Worm (Caenorhabditis elegans): ENCODE data around the gene H23N18.5.

H23N18.5 gene

ce11 chrV:4871992-4872391 lies 40.2 kb downstream of the H23N18.5 start, which contains the start of gene srd-33:
Gene srd-33, plus strand, starts transcription at chrV:4872292.
- no peak for TF ChIP-seq nhr-80 (tag; optimal IDR thresholded peaks at IDR 0.05)
- no peak for TF ChIP-seq lsl-1 (GFP tag; optimal IDR thresholded peaks at IDR 0.05)
- TF ChIP-seq ceh-27 (GFP tag; optimal IDR thresholded peaks at IDR 0.05), result no peak
- TF ChIP-seq rec-8 (tag; optimal IDR thresholded peaks at IDR 0.05), result no peak
- TF ChIP-seq athp-1 (tag; optimal IDR thresholded peaks at IDR 0.05), result no peak

DNA sequence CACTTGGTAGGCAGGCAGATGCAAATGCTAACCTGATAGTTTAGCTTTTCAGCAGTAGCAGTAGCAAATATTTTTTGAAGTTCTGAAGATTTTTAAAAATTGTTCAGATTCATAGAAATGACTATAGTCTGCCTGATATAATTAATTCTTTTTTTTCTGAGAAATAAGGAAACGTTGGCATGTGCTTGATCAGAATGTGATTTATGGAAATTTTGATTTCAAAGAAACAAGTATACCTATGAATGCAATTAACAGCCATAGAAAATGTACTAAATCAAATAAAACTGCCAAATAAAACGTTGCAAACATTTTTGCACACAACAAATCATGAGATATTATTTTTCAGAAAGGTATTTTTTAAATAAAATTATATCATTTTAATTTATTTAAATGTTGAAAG lies 41.6 kb downstream of the H23N18.5 start:
- no peak for TF ChIP-seq ztf-6 (GFP tag; IDR thresholded peaks at IDR 0.05)
- no peak for TF ChIP-seq aptf-3 (GFP tag; IDR thresholded peaks at IDR 0.05)
- no peak for TF ChIP-seq hmg-1.2 (GFP tag; IDR thresholded peaks at IDR 0.05)
- TF ChIP-seq snpc-1.3 (tag; optimal IDR thresholded peaks at IDR 0.05; ENCODE audit: insufficient read depth), result no peak
- TF ChIP-seq die-1 (tag; optimal IDR thresholded peaks at IDR 0.05), result no peak
- no peak for TF ChIP-seq lag-1 (GFP tag; IDR thresholded peaks at IDR 0.05)
- no peak for TF ChIP-seq madf-10 (tag; optimal IDR thresholded peaks at IDR 0.05)
- TF ChIP-seq D2030.7 (GFP tag; IDR thresholded peaks at IDR 0.05), result no peak
- TF ChIP-seq sea-2 (GFP tag; IDR thresholded peaks at IDR 0.05), result no peak
- TF ChIP-seq ceh-100 (GFP tag; IDR thresholded peaks at IDR 0.05), result no peak
- no peak for TF ChIP-seq ceh-27 (GFP tag; optimal IDR thresholded peaks at IDR 0.05)

- TF ChIP-seq F55B11.4 (tag; optimal IDR thresholded peaks at IDR 0.05; ENCODE audit: borderline replicate concordance, insufficient read depth) (no peak), hrde-1 (tag; optimal IDR thresholded peaks at IDR 0.05; ENCODE audit: borderline replicate concordance) (no peak), cebp-2 (GFP tag; IDR thresholded peaks at IDR 0.05) (no peak), C06A6.2 (GFP tag; conservative IDR thresholded peaks at IDR 0.05) (no peak), him-1 (tag; optimal IDR thresholded peaks at IDR 0.05) (no peak), nhr-80 (tag; optimal IDR thresholded peaks at IDR 0.05) (no peak), madf-8 (GFP tag; conservative IDR thresholded peaks at IDR 0.05) (no peak), hlh-26 (GFP tag; conservative IDR thresholded peaks at IDR 0.05) (no peak), ccch-3 (GFP tag; optimal IDR thresholded peaks at IDR 0.05) (no peak), F33H1.4 (GFP tag; IDR thresholded peaks at IDR 0.05) (no peak), lin-35 (GFP tag; optimal IDR thresholded peaks at IDR 0.05) (no peak), nhr-120 (GFP tag; IDR thresholded peaks at IDR 0.05) (no peak), egl-44 (GFP tag; IDR thresholded peaks at IDR 0.05) (no peak), K12H6.12 (tag; optimal IDR thresholded peaks at IDR 0.05) (no peak), dpl-1 (GFP tag; optimal IDR thresholded peaks at IDR 0.05) (no peak), gei-17 (GFP tag; optimal IDR thresholded peaks at IDR 0.05) (no peak), dpff-1 (tag; optimal IDR thresholded peaks at IDR 0.05) (no peak), C17E4.6 (GFP tag; IDR thresholded peaks at IDR 0.05) (no peak), nfya-1 (tag; optimal IDR thresholded peaks at IDR 0.05; ENCODE audit: borderline replicate concordance, insufficient read depth) (no peak), hsf-1 (GFP tag; IDR thresholded peaks at IDR 0.05) (no peak)
Observed at ce11 chrV:4868698-4869097, 43.5 kb downstream of the H23N18.5 start.

- TF ChIP-seq dpl-1 (GFP tag; optimal IDR thresholded peaks at IDR 0.05) (no peak), egl-44 (GFP tag; IDR thresholded peaks at IDR 0.05) (no peak), Y95B8A.8 (GFP tag; IDR thresholded peaks at IDR 0.05) (no peak), sea-2 (GFP tag; IDR thresholded peaks at IDR 0.05) (no peak), attf-6 (GFP tag; IDR thresholded peaks at IDR 0.05) (no peak), hlh-12 (tag; optimal IDR thresholded peaks at IDR 0.05) (no peak), Y79H2A.3 (GFP tag; conservative IDR thresholded peaks at IDR 0.05) (no peak), ceh-91 (GFP tag; IDR thresholded peaks at IDR 0.05) (no peak), pha-4 (tag; optimal IDR thresholded peaks at IDR 0.05) (no peak), F39B2.1 (GFP tag; IDR thresholded peaks at IDR 0.05) (no peak), lir-1 (GFP tag; conservative IDR thresholded peaks at IDR 0.05) (no peak)
Observed at ce11 chrV:4867535-4867934, 44.6 kb downstream of the H23N18.5 start.

Measured in whole organism, young adult.